Worm (Caenorhabditis elegans) whole organism, early embryonic: ENCODE measurements around the gene deg-1.
A peak's percentile ranks its signal among the peaks of the same experiment; 100 is the strongest.

Source experiments
- B0310.2 ChIP-seq: sonication (generic microtip); optimal IDR thresholded peaks from 2 replicates; lab custom pipeline; 2016; ENCODE audit warnings: mild to moderate bottlenecking, missing genetic modification characterization, missing compliant biosample characterization
- ama-1 ChIP-seq: fragments of 150-350 bp; optimal IDR thresholded peaks from 2 replicates; lab custom pipeline; 2014
- ceh-13 ChIP-seq: fragments of 200-800 bp; sonication (Bioruptor generic); optimal IDR thresholded peaks from 2 replicates; lab custom pipeline; 2018; ENCODE audit warnings: mild to moderate bottlenecking, missing genetic modification characterization, missing compliant biosample characterization
- ceh-36 ChIP-seq: sonication (generic microtip); optimal IDR thresholded peaks from 2 replicates; lab custom pipeline; 2016; ENCODE audit warnings: missing genetic modification characterization, inconsistent platforms, missing compliant biosample characterization
- ets-7 ChIP-seq: sonication (generic microtip); optimal IDR thresholded peaks from 2 replicates; lab custom pipeline; 2016; ENCODE audit warnings: missing genotype, missing genetic modification characterization, missing compliant biosample characterization
- flt-1 ChIP-seq: fragments of 200-800 bp; sonication (Bioruptor generic); IDR thresholded peaks from 2 replicates; pipeline ENCODE4 v1.3.6; 2022; ENCODE audit warnings: missing genetic modification characterization, missing compliant biosample characterization
- hmbx-1 ChIP-seq: sonication (generic microtip); optimal IDR thresholded peaks from 2 replicates; lab custom pipeline; 2016; ENCODE audit warnings: mild to moderate bottlenecking, missing genetic modification characterization, missing compliant biosample characterization
- hmg-4 ChIP-seq: fragments of 200-800 bp; sonication (Bioruptor generic); optimal IDR thresholded peaks from 2 replicates; lab custom pipeline; 2018; ENCODE audit warnings: mild to moderate bottlenecking, missing genetic modification characterization, missing compliant biosample characterization
- hnd-1 ChIP-seq: sonication (generic microtip); optimal IDR thresholded peaks from 2 replicates; lab custom pipeline; 2016; ENCODE audit warnings: missing genetic modification characterization, missing compliant biosample characterization
- scrt-1 ChIP-seq: fragments of 200-800 bp; sonication (Bioruptor generic); IDR thresholded peaks from 2 replicates; pipeline ENCODE4 v1.3.6; 2022; ENCODE audit warnings: missing genetic modification characterization, missing compliant biosample characterization
- sea-1 ChIP-seq: fragments of 200-800 bp; sonication (Bioruptor generic); conservative IDR thresholded peaks from 2 replicates; pipeline ENCODE4 v1.3.6; 2022; ENCODE audit warnings: missing genetic modification characterization, missing compliant biosample characterization
- tbx-11 ChIP-seq: fragments of 200-800 bp; sonication (Bioruptor generic); IDR thresholded peaks from 2 replicates; pipeline ENCODE4 v1.3.6; 2022; ENCODE audit warnings: missing genetic modification characterization, missing compliant biosample characterization

DNA sequence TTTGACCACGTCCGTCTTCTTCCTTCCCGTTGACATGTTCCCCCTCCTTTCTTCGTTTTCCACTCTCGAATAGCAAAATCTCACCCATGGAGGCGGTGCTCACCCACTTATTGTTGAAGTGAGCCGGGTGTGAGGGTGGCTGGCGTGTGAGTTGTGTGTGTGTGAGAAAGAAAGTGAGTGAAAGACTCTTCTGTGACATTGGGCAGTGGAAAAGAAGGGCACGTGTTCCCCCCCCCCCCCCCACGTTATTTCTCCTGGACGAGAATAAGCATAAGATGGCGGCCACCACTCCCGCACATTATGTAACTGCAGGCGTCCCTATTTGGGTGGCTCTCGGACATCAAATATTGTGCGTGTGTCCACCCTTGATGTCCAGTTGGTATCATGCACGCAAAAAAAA is 42.7 kb upstream of the deg-1 start:
- TF ChIP-seq hnd-1 (tag; lab: Kevin White, UChicago): no peak
- TF ChIP-seq ets-7 (tag; lab: Kevin White, UChicago): no peak
- TF ChIP-seq ama-1 (lab: Kevin White, UChicago): no peak
- no peak for TF ChIP-seq hmg-4 (GFP tag; lab: Kevin White, UChicago)
- TF ChIP-seq ceh-13 (GFP tag; lab: Kevin White, UChicago): no peak
- TF ChIP-seq B0310.2 (tag; lab: Kevin White, UChicago): peak; percentile 37
- TF ChIP-seq sea-1 (GFP tag; lab: Robert Waterston, UW): no peak
- TF ChIP-seq flt-1 (GFP tag; lab: Robert Waterston, UW): no peak
- TF ChIP-seq hmbx-1 (tag; lab: Kevin White, UChicago): no peak
- TF ChIP-seq ceh-36 (tag; lab: Kevin White, UChicago): no peak
- no peak for TF ChIP-seq tbx-11 (GFP tag; lab: Robert Waterston, UW)
- TF ChIP-seq scrt-1: no peak
